Worm (Caenorhabditis elegans) whole organism, L4/young adult: Measurements from ENCODE around the gene C25G4.7.
"Not testable (repeated sequence)": the region's sequence is repeated elsewhere in the genome, so short reads cannot be mapped to it uniquely, and the experiment has no call there.

Source experiments
- W03F9.2 ChIP-seq: fragments of 150-350 bp; optimal IDR thresholded peaks from 2 replicates; lab custom pipeline; 2014; ENCODE audit warnings: missing biosample characterization, missing genetic modification characterization
- dao-5 ChIP-seq: sonication (generic microtip); optimal IDR thresholded peaks from 2 replicates; lab custom pipeline; 2016; ENCODE audit warnings: missing genotype, missing genetic modification characterization, moderate library complexity, missing compliant biosample characterization
- him-1 ChIP-seq: sonication (generic microtip); optimal IDR thresholded peaks from 2 replicates; lab custom pipeline; 2016; ENCODE audit warnings: missing genotype, missing genetic modification reagents, missing genetic modification characterization, missing compliant biosample characterization

The C25G4.7 gene

ce11 chrIV:12484479-12484878, 27.8 kb downstream of the C25G4.7 start, which contains the start of gene T04A11.4:
TSS of gene T04A11.4 (minus strand) at chrIV:12484579.
- TF ChIP-seq W03F9.2, him-1, dao-5 (tag; lab: Kevin White, UChicago): not testable (repeated sequence)

ce11 chrIV:12487194-12487593, 30.5 kb downstream of the C25G4.7 start, which contains the start of gene sru-26:
TSS of gene sru-26 (plus strand) at chrIV:12487494.
- no peak for TF ChIP-seq dao-5 (tag; lab: Kevin White, UChicago)
- no peak for TF ChIP-seq him-1 (tag; lab: Kevin White, UChicago)
- no peak for TF ChIP-seq W03F9.2 (tag; lab: Kevin White, UChicago)

- TF ChIP-seq him-1 (tag; lab: Kevin White, UChicago) = no peak
- no peak for TF ChIP-seq W03F9.2 (tag; lab: Kevin White, UChicago)
- TF ChIP-seq dao-5 (tag; lab: Kevin White, UChicago) = no peak
These were observed 33.8 kb downstream of the C25G4.7 start, which contains the start of gene him-6 for ce11 chrIV:12490491-12490890. TSS of gene him-6 (plus strand) at chrIV:12490791.

ce11 chrIV:12495196-12495595, 38.5 kb downstream of the C25G4.7 start, which contains the start of gene sru-20:
TSS of gene sru-20 (plus strand) at chrIV:12495496.
- no peak for TF ChIP-seq W03F9.2 (tag; lab: Kevin White, UChicago)

ce11 chrIV:12498238-12498637, 41.5 kb downstream of the C25G4.7 start, which contains the start of gene sru-19:
TSS of gene sru-19 (plus strand) at chrIV:12498538.
- TF ChIP-seq him-1 (tag; lab: Kevin White, UChicago) (no peak), W03F9.2 (tag; lab: Kevin White, UChicago) (no peak)

- no peak for TF ChIP-seq him-1 (tag; lab: Kevin White, UChicago)
- TF ChIP-seq dao-5 (tag; lab: Kevin White, UChicago) = no peak
- TF ChIP-seq W03F9.2 (tag; lab: Kevin White, UChicago) = no peak
These were observed 45.2 kb downstream of the C25G4.7 start, which contains the start of gene sru-18 for ce11 chrIV:12501956-12502355. TSS of gene sru-18 (plus strand) at chrIV:12502256.

- TF ChIP-seq him-1, dao-5, W03F9.2 (tag; lab: Kevin White, UChicago): not testable (repeated sequence)
These were observed 48.7 kb downstream of the C25G4.7 start, which contains the start of gene sru-17 for ce11 chrIV:12505397-12505796. TSS of gene sru-17 (plus strand) at chrIV:12505697.
